Fruit fly (Drosophila melanogaster): ENCODE results near the gene CG15260.
A peak's percentile ranks its signal among the peaks of the same experiment; 100 is the strongest.

CG15260 gene

DNA sequence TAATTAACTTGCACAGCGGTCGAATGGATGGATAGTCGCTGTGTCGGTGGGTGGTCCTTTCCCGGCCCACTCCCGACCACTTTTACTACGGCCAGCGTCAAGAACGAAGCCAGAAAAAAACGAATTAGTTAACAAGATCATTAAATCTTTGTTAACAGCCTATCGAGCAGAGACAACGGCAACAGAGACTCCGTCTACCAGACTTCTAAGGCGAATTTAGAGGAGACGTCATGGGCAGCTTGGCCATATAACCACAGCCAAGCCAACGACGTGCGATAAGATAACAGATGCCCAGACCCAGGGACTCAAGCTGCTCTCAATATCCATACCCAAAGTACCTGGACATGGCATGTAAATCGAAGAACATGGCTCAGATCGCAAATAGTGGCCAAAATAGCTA, 38.6 kb upstream of the CG15260 start:
- TF ChIP-seq Ets65A (GFP tag) (peak; percentile 31), zen (tag; optimal IDR thresholded peaks at IDR 0.05) (peak; percentile 94), cad (GFP tag; optimal IDR thresholded peaks at IDR 0.05) (peak; percentile 36), Vsx1 (GFP tag; optimal IDR thresholded peaks at IDR 0.05) (no peak)

DNA sequence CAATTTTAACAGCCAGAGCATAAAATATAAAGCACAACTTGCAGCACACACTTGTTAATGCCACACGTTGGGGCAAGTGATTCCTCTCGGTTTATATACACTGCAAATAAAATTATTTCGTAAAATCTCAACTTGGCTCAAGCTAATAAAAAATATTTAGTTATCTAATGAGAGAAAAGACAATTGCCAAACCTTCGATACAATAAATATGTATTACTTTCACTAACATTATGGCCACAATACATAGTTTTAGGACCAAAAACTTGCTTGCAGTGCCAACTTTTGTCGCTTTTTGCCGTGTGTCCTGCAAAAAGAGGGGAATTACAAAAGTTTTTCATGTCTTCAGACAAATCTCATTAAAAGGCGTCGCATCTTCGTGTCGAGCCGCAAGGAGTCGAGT, 37.3 kb upstream of the CG15260 start:
- TF ChIP-seq CG8388 (GFP tag; optimal IDR thresholded peaks at IDR 0.05) (no peak), fd102C (GFP tag; optimal IDR thresholded peaks at IDR 0.05) (no peak), CHES-1-like (GFP tag; optimal IDR thresholded peaks at IDR 0.05) (no peak), CG7357 (GFP tag; IDR thresholded peaks at IDR 0.05) (no peak), CG8281 (tag; optimal IDR thresholded peaks at IDR 0.05) (no peak), Jarid2 (GFP tag; optimal IDR thresholded peaks at IDR 0.05) (no peak), Sry-δ (GFP tag; optimal IDR thresholded peaks at IDR 0.05) (no peak), Dp (GFP tag; optimal IDR thresholded peaks at IDR 0.05) (no peak), Max (GFP tag; optimal IDR thresholded peaks at IDR 0.05) (no peak), CG10267 (tag; optimal IDR thresholded peaks at IDR 0.05) (no peak), Lhr (GFP tag; optimal IDR thresholded peaks at IDR 0.05) (no peak)

- TF ChIP-seq exex (tag; optimal IDR thresholded peaks at IDR 0.05) (no peak), CG1602 (GFP tag; optimal IDR thresholded peaks at IDR 0.05) (no peak), bsh (GFP tag; optimal IDR thresholded peaks at IDR 0.05) (peak in 1 of 2 experiments; percentile 4), NC2α (GFP tag; optimal IDR thresholded peaks at IDR 0.05) (no peak), Opbp (GFP tag; IDR thresholded peaks at IDR 0.05; ENCODE audit: partially characterized antibody) (no peak), CG3407 (GFP tag; optimal IDR thresholded peaks at IDR 0.05) (no peak), sisA (GFP tag; IDR thresholded peaks at IDR 0.05) (peak; percentile 21; the same call in 1 of the 2 replicates), Sry-β (GFP tag; optimal IDR thresholded peaks at IDR 0.05) (no peak), CG10321 (GFP tag; IDR thresholded peaks at IDR 0.05) (no peak), lmd (GFP tag; IDR thresholded peaks at IDR 0.05) (peak; percentile 5; the same call in 1 of the 2 replicates), CG32532 (GFP tag; IDR thresholded peaks at IDR 0.05) (no peak), Side (GFP tag; optimal IDR thresholded peaks at IDR 0.05) (no peak), gem (tag; optimal IDR thresholded peaks at IDR 0.05) (peak; percentile 3), Drgx (GFP tag; IDR thresholded peaks at IDR 0.05) (peak; percentile 48), CG6689 (GFP tag; IDR thresholded peaks at IDR 0.05) (0 out of 2 replicates have a peak, but pooled peaks have one; percentile 6), CG9727 (GFP tag; optimal IDR thresholded peaks at IDR 0.05) (peak; percentile 9), prd (optimal IDR thresholded peaks at IDR 0.05) (no peak), prd (GFP tag; IDR thresholded peaks at IDR 0.05) (peak; percentile 50; the same call in 2 of the 3 replicates), Mrtf (GFP tag; IDR thresholded peaks at IDR 0.05) (no peak)
Measured at dm6 chr2L:15327993-15328392, 36.0 kb upstream of the CG15260 start.

- TF ChIP-seq Meics (GFP tag; optimal IDR thresholded peaks at IDR 0.05) (no peak), Antp (GFP tag; optimal IDR thresholded peaks at IDR 0.05) (no peak), CG6254 (GFP tag; optimal IDR thresholded peaks at IDR 0.05) (no peak), tna (GFP tag; IDR thresholded peaks at IDR 0.05; ENCODE audit: partially characterized antibody) (no peak), CG3726 (GFP tag; IDR thresholded peaks at IDR 0.05) (no peak), NC2β (GFP tag; optimal IDR thresholded peaks at IDR 0.05) (no peak), fu2 (GFP tag; optimal IDR thresholded peaks at IDR 0.05) (no peak), CG11696 (GFP tag; IDR thresholded peaks at IDR 0.05) (no peak), CG4328 (GFP tag; optimal IDR thresholded peaks at IDR 0.05) (no peak), tgo (GFP tag; IDR thresholded peaks at IDR 0.05) (no peak), CG17912 (GFP tag; optimal IDR thresholded peaks at IDR 0.05) (no peak), CG15479 (GFP tag; optimal IDR thresholded peaks at IDR 0.05) (peak; percentile 62), h (optimal IDR thresholded peaks at IDR 0.05) (no peak), bigmax (GFP tag; optimal IDR thresholded peaks at IDR 0.05) (no peak), CG3995 (GFP tag; optimal IDR thresholded peaks at IDR 0.05) (no peak)
Measured at dm6 chr2L:15325555-15326285, 33.7 kb upstream of the CG15260 start.

Data from whole organism, embryonic.